Worm (Caenorhabditis elegans) whole organism, L4 larva: ENCODE results near the gene F27D9.7.

Source experiments
- T20F7.1 ChIP-seq: fragments of 200-800 bp; sonication (Bioruptor generic); optimal IDR thresholded peaks from 2 replicates; lab custom pipeline; 2018; ENCODE audit warnings: mild to moderate bottlenecking, missing genetic modification characterization, missing compliant biosample characterization
- daf-19 ChIP-seq: fragments of 200-800 bp; sonication (Bioruptor generic); conservative IDR thresholded peaks from 2 replicates; pipeline ENCODE4 v1.3.6; 2022; ENCODE audit warnings: missing genetic modification characterization, missing compliant biosample characterization
- fos-1 ChIP-seq: fragments of 150-350 bp; optimal IDR thresholded peaks from 2 replicates; lab custom pipeline; 2014; ENCODE audit warnings: missing biosample characterization, missing genetic modification characterization
- jun-1 ChIP-seq: fragments of 150-350 bp; optimal IDR thresholded peaks from 2 replicates; lab custom pipeline; 2014; ENCODE audit warnings: missing biosample characterization, missing genetic modification reagents, missing genetic modification characterization
- pha-4 ChIP-seq, 2 experiments: fragments of 150-350 bp in 1 of 2; fragments of 200-800 bp in 1 of 2; sonication (Bioruptor generic) in 1 of 2; IDR thresholded peaks in 1 of 2; optimal IDR thresholded peaks in 1 of 2; 2 replicates each; pipeline versions ENCODE4 v1.3.6 to Lab custom; 2014 to 2022; ENCODE audit warnings: missing genetic modification characterization in 2 of 2, missing genetic modification reagents in 2 of 2, missing biosample characterization in 1 of 2, missing compliant biosample characterization in 1 of 2

ce11 chrX:7718972-7719371, 48.4 kb upstream of the F27D9.7 start, which contains the start of gene K09F5.6:
- TF ChIP-seq fos-1 (tag; lab: Kevin White, UChicago) (no peak), T20F7.1 (GFP tag; lab: Kevin White, UChicago) (no peak), pha-4 (GFP tag; IDR thresholded peaks at IDR 0.05; lab: Robert Waterston, UW) (no peak), pha-4 (tag; optimal IDR thresholded peaks at IDR 0.05; lab: Kevin White, UChicago) (no peak), jun-1 (tag; lab: Kevin White, UChicago) (no peak), daf-19 (GFP tag; lab: Robert Waterston, UW) (no peak)
